Fruit fly (Drosophila melanogaster): Measurements from ENCODE around the gene KrT95D.

Gene KrT95D

dm6 chr3R:24037538-24038265, 6.1 kb upstream of the KrT95D start, which contains the start of gene spas:
Gene spas, plus strand, starts transcription at chr3R:24038215.
- no peak for TF ChIP-seq CG12605 (GFP tag; IDR thresholded peaks at IDR 0.05)
- peak; percentile 57 for TF ChIP-seq CG9948 (tag; optimal IDR thresholded peaks at IDR 0.05)
- TF ChIP-seq CG10348 (GFP tag; IDR thresholded peaks at IDR 0.05), result peak; percentile 34; the same call in 1 of the 2 replicates
- TF ChIP-seq Snoo (tag; optimal IDR thresholded peaks at IDR 0.05), result peak; percentile 39
- TF ChIP-seq CG14655 (GFP tag; optimal IDR thresholded peaks at IDR 0.05), result no peak
- TF ChIP-seq CG17806 (tag; optimal IDR thresholded peaks at IDR 0.05), result peak; percentile 60
- TF ChIP-seq fd96Ca (GFP tag; IDR thresholded peaks at IDR 0.05), result peak; percentile 86
- peak; percentile 38 for TF ChIP-seq CG8301 (tag; optimal IDR thresholded peaks at IDR 0.05)
- no peak for TF ChIP-seq rn (GFP tag; IDR thresholded peaks at IDR 0.05)
- TF ChIP-seq CG4496 (GFP tag; IDR thresholded peaks at IDR 0.05), result peak; percentile 73
- no peak for TF ChIP-seq CG13204 (GFP tag; optimal IDR thresholded peaks at IDR 0.05)
- TF ChIP-seq EcR (GFP tag; optimal IDR thresholded peaks at IDR 0.05), result no peak
- no peak for TF ChIP-seq Pif1A (GFP tag; optimal IDR thresholded peaks at IDR 0.05)
- TF ChIP-seq CG32121 (GFP tag; IDR thresholded peaks at IDR 0.05), result peak; percentile 78
- TF ChIP-seq Pif1B (GFP tag; optimal IDR thresholded peaks at IDR 0.05), result no peak
- TF ChIP-seq CG34367 (tag; optimal IDR thresholded peaks at IDR 0.05), result peak; percentile 49
- TF ChIP-seq Ets98B (GFP tag; IDR thresholded peaks at IDR 0.05), result peak; percentile 72
- TF ChIP-seq CG8159 (tag; optimal IDR thresholded peaks at IDR 0.05), result peak; percentile 57
- peak; percentile 71 for TF ChIP-seq CG15710 (tag; optimal IDR thresholded peaks at IDR 0.05)

DNA sequence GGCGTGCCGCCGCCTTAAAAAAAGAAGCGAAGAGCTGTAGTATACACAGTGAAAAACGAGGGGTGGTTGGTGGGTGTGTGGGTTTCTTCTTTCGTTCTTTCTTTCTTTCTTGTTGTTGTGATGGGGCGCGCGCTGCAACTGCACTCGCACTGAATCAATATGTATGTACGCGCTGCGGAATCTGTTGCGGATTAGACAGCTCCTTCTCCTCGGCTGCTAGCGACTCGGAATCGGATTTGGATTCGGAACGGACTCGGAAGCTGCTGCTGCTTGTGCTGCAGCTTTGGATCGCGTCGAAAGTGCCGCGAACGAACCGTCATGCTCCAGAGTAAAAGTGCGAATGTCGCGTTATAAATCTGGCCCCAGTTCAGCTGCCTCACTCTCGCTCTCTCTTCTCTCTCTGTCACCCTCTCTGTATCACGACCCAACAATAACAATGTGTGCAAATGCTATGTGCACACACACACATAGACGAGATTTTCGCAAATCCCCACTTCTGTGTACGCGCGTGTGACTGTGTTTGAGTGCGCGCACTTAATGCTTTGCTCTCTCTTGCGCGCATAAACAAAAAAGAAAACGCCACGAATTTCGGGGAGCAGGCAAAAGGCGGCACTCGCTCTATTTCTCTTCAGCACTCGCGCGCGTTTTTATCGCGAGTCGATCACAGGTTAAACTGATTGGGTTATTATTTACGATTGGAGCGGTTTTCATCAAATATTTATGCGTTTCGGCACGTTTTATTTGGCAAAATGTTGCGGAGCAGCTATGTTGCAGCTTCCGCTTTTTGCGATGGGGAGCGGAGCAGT, 405 bp downstream of the KrT95D start:
- TF ChIP-seq CG34367 (tag; optimal IDR thresholded peaks at IDR 0.05), result no peak
- no peak for TF ChIP-seq CG14655 (GFP tag; optimal IDR thresholded peaks at IDR 0.05)
- TF ChIP-seq CG15710 (tag; optimal IDR thresholded peaks at IDR 0.05), result peak; percentile 15
- TF ChIP-seq CG17806 (tag; optimal IDR thresholded peaks at IDR 0.05), result no peak
- peak; percentile 61 for TF ChIP-seq Ets98B (GFP tag; IDR thresholded peaks at IDR 0.05)
- no peak for TF ChIP-seq rn (GFP tag; IDR thresholded peaks at IDR 0.05)
- no peak for TF ChIP-seq D1 (tag; optimal IDR thresholded peaks at IDR 0.05)
- peak; percentile 20 for TF ChIP-seq CG8159 (tag; optimal IDR thresholded peaks at IDR 0.05)
- peak; percentile 71 for TF ChIP-seq CG4496 (GFP tag; IDR thresholded peaks at IDR 0.05)
- peak; percentile 76 for TF ChIP-seq CG13204 (GFP tag; optimal IDR thresholded peaks at IDR 0.05)
- TF ChIP-seq fd96Ca (GFP tag; IDR thresholded peaks at IDR 0.05), result peak; percentile 51; the same call in 2 of the 3 replicates
- peak; percentile 66 for TF ChIP-seq Pif1B (GFP tag; optimal IDR thresholded peaks at IDR 0.05)
- no peak for TF ChIP-seq gl (tag; optimal IDR thresholded peaks at IDR 0.05)
- no peak for TF ChIP-seq CG9948 (tag; optimal IDR thresholded peaks at IDR 0.05)
- TF ChIP-seq CG12605 (GFP tag; IDR thresholded peaks at IDR 0.05), result no peak
- TF ChIP-seq Pif1A (GFP tag; optimal IDR thresholded peaks at IDR 0.05), result peak; percentile 20
- TF ChIP-seq Snoo (tag; optimal IDR thresholded peaks at IDR 0.05), result no peak
- TF ChIP-seq CG8301 (tag; optimal IDR thresholded peaks at IDR 0.05), result no peak
- no peak for TF ChIP-seq CG10348 (GFP tag; IDR thresholded peaks at IDR 0.05)
- TF ChIP-seq CG32121 (GFP tag; IDR thresholded peaks at IDR 0.05), result peak; percentile 57; the same call in 1 of the 2 replicates
- TF ChIP-seq EcR (GFP tag; optimal IDR thresholded peaks at IDR 0.05), result peak; percentile 61

DNA sequence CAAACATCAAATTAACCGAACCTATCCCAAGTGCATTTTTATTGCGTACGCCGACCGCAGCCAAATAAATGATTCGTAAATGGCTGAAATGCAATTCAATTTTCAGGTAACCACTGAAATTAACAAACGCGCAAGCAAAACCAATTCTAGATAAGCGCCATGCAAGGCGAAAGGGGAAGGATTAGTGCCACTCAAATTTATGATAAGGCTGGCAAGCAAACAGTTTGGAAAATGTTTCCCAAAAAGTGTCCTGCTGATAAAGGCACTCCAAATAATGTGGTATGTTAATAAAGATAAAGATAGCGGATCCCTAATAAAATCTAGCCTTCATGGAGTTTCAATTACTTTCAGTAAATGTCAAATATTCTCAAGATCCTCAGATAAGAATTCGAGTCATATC, 4.4 kb downstream of the KrT95D start:
- TF ChIP-seq Pif1A (GFP tag; optimal IDR thresholded peaks at IDR 0.05) (no peak), CG8301 (tag; optimal IDR thresholded peaks at IDR 0.05) (no peak), Pif1B (GFP tag; optimal IDR thresholded peaks at IDR 0.05) (no peak), CG9948 (tag; optimal IDR thresholded peaks at IDR 0.05) (no peak), CG8159 (tag; optimal IDR thresholded peaks at IDR 0.05) (no peak), rn (GFP tag; IDR thresholded peaks at IDR 0.05) (no peak), fd96Ca (GFP tag; IDR thresholded peaks at IDR 0.05) (no peak), CG12605 (GFP tag; IDR thresholded peaks at IDR 0.05) (no peak), Snoo (tag; optimal IDR thresholded peaks at IDR 0.05) (no peak), EcR (GFP tag; optimal IDR thresholded peaks at IDR 0.05) (no peak), CG32121 (GFP tag; IDR thresholded peaks at IDR 0.05) (no peak)

DNA sequence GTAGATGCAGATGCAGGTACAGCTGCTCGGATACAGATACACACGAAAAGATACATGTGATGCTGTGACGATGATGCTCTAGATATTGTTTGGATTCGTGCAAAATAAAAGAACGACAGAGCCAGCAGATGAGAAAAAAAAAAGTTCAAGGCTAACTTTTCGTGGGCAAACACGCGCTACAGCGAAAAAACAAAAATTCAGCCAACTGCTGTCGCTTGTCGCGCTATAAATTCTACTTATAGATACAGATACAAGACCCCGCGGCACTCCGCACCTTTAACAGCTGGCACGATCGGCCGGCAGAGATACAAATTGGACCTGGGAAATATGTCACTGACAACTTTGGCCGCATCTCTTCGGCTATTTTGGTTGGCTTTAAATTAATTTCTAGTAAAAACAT, 5.1 kb downstream of the KrT95D start:
- TF ChIP-seq CG9948 (tag; optimal IDR thresholded peaks at IDR 0.05), result no peak
- TF ChIP-seq EcR (GFP tag; optimal IDR thresholded peaks at IDR 0.05), result no peak
- TF ChIP-seq fd96Ca (GFP tag; IDR thresholded peaks at IDR 0.05), result 0 out of 3 replicates have a peak, but pooled peaks have one; percentile 14
- peak; percentile 54 for TF ChIP-seq CG32121 (GFP tag; IDR thresholded peaks at IDR 0.05)

dm6 chr3R:24025715-24026467, 5.7 kb downstream of the KrT95D start:
- 0 out of 3 replicates have a peak, but pooled peaks have one; percentile 22 for TF ChIP-seq CG4496 (GFP tag; IDR thresholded peaks at IDR 0.05)
- peak; percentile 26 for TF ChIP-seq CG8301 (tag; optimal IDR thresholded peaks at IDR 0.05)
- no peak for TF ChIP-seq CG13204 (GFP tag; optimal IDR thresholded peaks at IDR 0.05)
- peak; percentile 39 for TF ChIP-seq CG14655 (GFP tag; optimal IDR thresholded peaks at IDR 0.05)
- peak; percentile 37 for TF ChIP-seq Pif1A (GFP tag; optimal IDR thresholded peaks at IDR 0.05)
- TF ChIP-seq EcR (GFP tag; optimal IDR thresholded peaks at IDR 0.05), result no peak
- TF ChIP-seq CG9948 (tag; optimal IDR thresholded peaks at IDR 0.05), result peak; percentile 4

Data from whole organism, pupa.